Worm (Caenorhabditis elegans) whole organism, L1 larva: ENCODE results near the gene Y69H2.15.

Source experiments
- C04F5.9 ChIP-seq: sonication (generic microtip); optimal IDR thresholded peaks from 2 replicates; lab custom pipeline; 2016; ENCODE audit warnings: missing genetic modification characterization, missing compliant biosample characterization
- C16A3.4 ChIP-seq: fragments of 150-350 bp; optimal IDR thresholded peaks from 2 replicates; lab custom pipeline; 2014; ENCODE audit warnings: missing biosample characterization, missing genetic modification characterization
- F16B12.6 ChIP-seq: fragments of 150-350 bp; optimal IDR thresholded peaks from 2 replicates; lab custom pipeline; 2014; ENCODE audit warnings: missing biosample characterization, missing genetic modification characterization
- aly-2 ChIP-seq: fragments of 150-350 bp; optimal IDR thresholded peaks from 2 replicates; lab custom pipeline; 2014; ENCODE audit warnings: missing biosample characterization, missing genetic modification characterization
- blmp-1 ChIP-seq: fragments of 150-350 bp; optimal IDR thresholded peaks from 2 replicates; lab custom pipeline; 2014; ENCODE audit warnings: missing biosample characterization, missing genetic modification characterization
- ceh-63 ChIP-seq: fragments of 200-800 bp; sonication (Bioruptor generic); optimal IDR thresholded peaks from 2 replicates; lab custom pipeline; 2018; ENCODE audit warnings: mild to moderate bottlenecking, missing genetic modification characterization, missing compliant biosample characterization
- ceh-82 ChIP-seq, 3 experiments: fragments of 150-350 bp in 1 of 3; sonication (generic microtip) in 2 of 3; optimal IDR thresholded peaks; 2 replicates each; lab custom pipeline; 2014 to 2017; ENCODE audit warnings: missing biosample characterization in 3 of 3, missing genetic modification characterization in 3 of 3
- ceh-88 ChIP-seq: fragments of 200-800 bp; sonication (Bioruptor generic); IDR thresholded peaks from 2 replicates; pipeline ENCODE4 v1.3.6; 2022; ENCODE audit warnings: missing genetic modification characterization, missing compliant biosample characterization
- dpl-1 ChIP-seq, 3 experiments: fragments of 150-350 bp in 2 of 3; sonication (generic microtip) in 1 of 3; optimal IDR thresholded peaks; 2 replicates each; lab custom pipeline; 2014 to 2017; ENCODE audit warnings: missing biosample characterization in 3 of 3, missing genetic modification characterization in 3 of 3, missing genetic modification reagents in 3 of 3
- dsc-1 ChIP-seq: sonication (generic microtip); optimal IDR thresholded peaks from 2 replicates; lab custom pipeline; 2016; ENCODE audit warnings: mild to moderate bottlenecking, missing genetic modification characterization, missing compliant biosample characterization
- efl-3 ChIP-seq: fragments of 200-800 bp; sonication (Bioruptor generic); optimal IDR thresholded peaks from 2 replicates; lab custom pipeline; 2018; ENCODE audit warnings: mild to moderate bottlenecking, missing genetic modification characterization, missing compliant biosample characterization
- egl-27 ChIP-seq, 2 experiments: fragments of 150-350 bp in 1 of 2; sonication (generic microtip); optimal IDR thresholded peaks; 3 replicates each; lab custom pipeline; 2017 to 2018; ENCODE audit warnings: missing biosample characterization in 2 of 2, missing genetic modification characterization in 2 of 2, missing genetic modification reagents in 2 of 2
- ets-5 ChIP-seq: fragments of 200-800 bp; sonication (Bioruptor generic); IDR thresholded peaks from 2 replicates; pipeline ENCODE4 v1.3.6; 2022; ENCODE audit warnings: missing genetic modification characterization, missing compliant biosample characterization
- fkh-10 ChIP-seq: sonication (generic microtip); optimal IDR thresholded peaks from 2 replicates; lab custom pipeline; 2017; ENCODE audit warnings: missing biosample characterization, missing genetic modification reagents, missing genetic modification characterization
- fkh-4 ChIP-seq: sonication (generic microtip); optimal IDR thresholded peaks from 2 replicates; lab custom pipeline; 2016; ENCODE audit warnings: missing compliant biosample characterization, missing genetic modification characterization, borderline replicate concordance
- fkh-8 ChIP-seq: sonication (generic microtip); optimal IDR thresholded peaks from 2 replicates; lab custom pipeline; 2016; ENCODE audit warnings: mild to moderate bottlenecking, missing genetic modification characterization, missing compliant biosample characterization
- grh-1 ChIP-seq: fragments of 200-800 bp; sonication (Bioruptor generic); IDR thresholded peaks from 2 replicates; pipeline ENCODE4 v1.3.6; 2022; ENCODE audit warnings: missing genetic modification reagents, missing genetic modification characterization, missing compliant biosample characterization
- isw-1 ChIP-seq: fragments of 200-800 bp; sonication (Bioruptor generic); IDR thresholded peaks from 2 replicates; pipeline ENCODE4 v1.3.6; 2022; ENCODE audit warnings: missing genetic modification characterization, missing compliant biosample characterization
- jun-1 ChIP-seq: fragments of 150-350 bp; optimal IDR thresholded peaks from 2 replicates; lab custom pipeline; 2014; ENCODE audit warnings: missing biosample characterization, missing genetic modification reagents, missing genetic modification characterization
- lin-39 ChIP-seq: fragments of 150-350 bp; optimal IDR thresholded peaks from 2 replicates; lab custom pipeline; 2014; ENCODE audit warnings: missing biosample characterization, missing genetic modification reagents, missing genetic modification characterization
- mdl-1 ChIP-seq, 2 experiments: fragments of 150-350 bp; optimal IDR thresholded peaks; 2 replicates each; lab custom pipeline; 2014 to 2017; ENCODE audit warnings: missing biosample characterization in 2 of 2, missing genetic modification characterization in 2 of 2, inconsistent platforms in 1 of 2
- mef-2 ChIP-seq: fragments of 150-350 bp; optimal IDR thresholded peaks from 2 replicates; lab custom pipeline; 2014; ENCODE audit warnings: missing biosample characterization, missing genetic modification characterization
- nhr-11 ChIP-seq: fragments of 150-350 bp; optimal IDR thresholded peaks from 2 replicates; lab custom pipeline; 2014; ENCODE audit warnings: missing biosample characterization, missing genetic modification characterization
- nhr-20 ChIP-seq: sonication (generic microtip); optimal IDR thresholded peaks from 2 replicates; lab custom pipeline; 2016; ENCODE audit warnings: mild to moderate bottlenecking, missing genetic modification characterization, missing compliant biosample characterization
- nhr-237 ChIP-seq: fragments of 150-350 bp; optimal IDR thresholded peaks from 2 replicates; lab custom pipeline; 2014; ENCODE audit warnings: missing biosample characterization, missing genetic modification characterization
- nhr-47 ChIP-seq: sonication (generic microtip); optimal IDR thresholded peaks from 2 replicates; lab custom pipeline; 2016; ENCODE audit warnings: mild to moderate bottlenecking, missing genetic modification characterization, moderate library complexity, missing compliant biosample characterization
- nhr-85 ChIP-seq: sonication (generic microtip); peaks from one replicate; lab custom pipeline; 2016; ENCODE audit warnings: missing genetic modification characterization, inconsistent platforms, missing compliant biosample characterization
- nhr-90 ChIP-seq: sonication (generic microtip); optimal IDR thresholded peaks from 2 replicates; lab custom pipeline; 2016; ENCODE audit warnings: mild to moderate bottlenecking, missing genetic modification characterization, missing compliant biosample characterization; ENCODE audit not compliant: poor library complexity
- pag-3 ChIP-seq: sonication (generic microtip); optimal IDR thresholded peaks from 2 replicates; lab custom pipeline; 2017; ENCODE audit warnings: missing genetic modification characterization, mild to moderate bottlenecking, missing compliant biosample characterization, antibody characterized with exemption, borderline replicate concordance; ENCODE audit not compliant: insufficient read depth
- snpc-4 ChIP-seq: fragments of 150-350 bp; optimal IDR thresholded peaks from 2 replicates; lab custom pipeline; 2014; ENCODE audit warnings: missing biosample characterization, missing genetic modification characterization
- sox-4 ChIP-seq: sonication (generic microtip); optimal IDR thresholded peaks from 2 replicates; lab custom pipeline; 2016; ENCODE audit warnings: missing genetic modification characterization, missing compliant biosample characterization
- sptf-1 ChIP-seq: fragments of 150-350 bp; optimal IDR thresholded peaks from 2 replicates; lab custom pipeline; 2014; ENCODE audit warnings: missing biosample characterization, missing genetic modification characterization
- swsn-7 ChIP-seq: sonication (generic microtip); optimal IDR thresholded peaks from 2 replicates; lab custom pipeline; 2016; ENCODE audit warnings: missing genetic modification characterization, missing compliant biosample characterization
- unc-30 ChIP-seq: sonication (generic microtip); optimal IDR thresholded peaks from 2 replicates; lab custom pipeline; 2017; ENCODE audit warnings: missing biosample characterization, missing genetic modification characterization
- unc-62 ChIP-seq: fragments of 150-350 bp; optimal IDR thresholded peaks from 2 replicates; lab custom pipeline; 2014; ENCODE audit warnings: missing biosample characterization, missing genetic modification reagents, missing genetic modification characterization
- unc-86 ChIP-seq: sonication (generic microtip); optimal IDR thresholded peaks from 2 replicates; lab custom pipeline; 2016; ENCODE audit warnings: missing genetic modification characterization, missing compliant biosample characterization
- unc-98 ChIP-seq: fragments of 200-800 bp; sonication (Bioruptor generic); IDR thresholded peaks from 2 replicates; pipeline ENCODE4 v1.3.6; 2022; ENCODE audit warnings: missing genetic modification characterization, missing compliant biosample characterization
- vab-15 ChIP-seq: sonication (generic microtip); optimal IDR thresholded peaks from 2 replicates; lab custom pipeline; 2017; ENCODE audit warnings: missing genotype, mild to moderate bottlenecking, missing genetic modification characterization, missing compliant biosample characterization
- zag-1 ChIP-seq: fragments of 150-350 bp; optimal IDR thresholded peaks from 2 replicates; lab custom pipeline; 2014; ENCODE audit warnings: missing biosample characterization, missing genetic modification characterization

Gene Y69H2.15

DNA sequence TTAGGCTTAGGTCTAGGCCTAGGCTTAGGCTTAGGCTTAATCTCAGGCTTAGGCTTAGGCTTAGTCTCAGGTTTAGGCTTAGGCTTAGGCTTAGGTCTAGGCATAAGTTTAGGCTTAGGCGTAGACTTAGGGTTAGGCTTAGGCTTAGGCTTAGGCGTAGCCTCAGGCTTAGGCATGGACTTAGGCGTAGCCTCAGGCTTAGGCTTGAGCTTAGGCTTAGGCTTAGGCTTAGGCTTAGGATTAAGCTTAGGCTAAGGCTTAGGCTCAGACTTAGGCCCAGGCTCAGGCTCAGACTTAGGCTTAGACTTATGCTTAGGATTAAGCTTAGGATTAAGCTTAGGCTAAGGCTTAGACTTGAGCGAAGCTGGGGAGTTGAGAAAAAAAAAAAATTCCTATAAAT lies 13.5 kb downstream of the Y69H2.15 start:
- TF ChIP-seq dsc-1 (tag; lab: Kevin White, UChicago) (no peak), fkh-4 (tag; lab: Kevin White, UChicago) (no peak), mdl-1 (tag; optimal IDR thresholded peaks at IDR 0.05; lab: Kevin White, UChicago) (no peak), snpc-4 (tag; lab: Kevin White, UChicago) (no peak), vab-15 (tag; lab: Kevin White, UChicago) (no peak), ceh-82 (tag; optimal IDR thresholded peaks at IDR 0.05; lab: Kevin White, UChicago) (no peak), ets-5 (GFP tag; lab: Robert Waterston, UW) (no peak), zag-1 (tag; lab: Kevin White, UChicago) (no peak), C04F5.9 (tag; lab: Kevin White, UChicago) (no peak), unc-98 (GFP tag; lab: Robert Waterston, UW) (no peak), nhr-85 (tag; lab: Kevin White, UChicago) (no peak), blmp-1 (tag; lab: Kevin White, UChicago) (no peak), efl-3 (no peak), ceh-88 (no peak), swsn-7 (tag; lab: Kevin White, UChicago) (no peak), nhr-11 (tag; lab: Kevin White, UChicago) (no peak), jun-1 (tag; lab: Kevin White, UChicago) (no peak), isw-1 (GFP tag; lab: Robert Waterston, UW) (no peak), aly-2 (tag; lab: Kevin White, UChicago) (no peak), unc-86 (tag; lab: Kevin White, UChicago) (no peak)
- TF ChIP-seq, all 84 proteins: peak for 0

DNA sequence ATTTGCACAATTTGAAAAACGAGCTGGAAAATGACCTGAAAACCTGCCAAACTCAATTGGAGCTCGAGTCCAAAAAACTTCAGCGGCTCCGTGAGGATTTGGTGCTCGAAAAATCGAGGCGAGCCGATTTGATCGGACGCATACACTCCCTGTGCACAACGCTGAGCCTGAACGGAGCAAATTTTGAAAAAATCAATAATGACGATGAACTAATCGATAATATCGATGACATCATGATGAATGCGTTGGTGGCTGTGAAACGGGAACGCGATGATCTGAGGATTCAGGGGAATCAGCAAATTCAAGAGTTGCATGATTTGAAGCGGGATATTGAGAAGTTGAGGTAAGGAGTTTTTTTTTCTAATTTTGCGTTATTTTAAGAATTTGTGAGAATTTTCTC lies 21.2 kb downstream of the Y69H2.15 start:
- no peak for TF ChIP-seq fkh-8 (tag; lab: Kevin White, UChicago)
- TF ChIP-seq dsc-1 (tag; lab: Kevin White, UChicago) = no peak
- no peak for TF ChIP-seq mef-2
- no peak for TF ChIP-seq nhr-237
- TF ChIP-seq grh-1 (GFP tag; lab: Robert Waterston, UW) = no peak
- no peak for TF ChIP-seq egl-27 (tag; optimal IDR thresholded peaks at IDR 0.05; lab: Kevin White, UChicago)
- TF ChIP-seq dpl-1 (GFP tag; optimal IDR thresholded peaks at IDR 0.05; lab: Kevin White, UChicago) = no peak
- TF ChIP-seq nhr-47 (tag; lab: Kevin White, UChicago) = no peak
- no peak for TF ChIP-seq unc-30
- TF ChIP-seq pag-3 (tag; lab: Kevin White, UChicago) = no peak
- no peak for TF ChIP-seq unc-98 (GFP tag; lab: Robert Waterston, UW)
- TF ChIP-seq lin-39 (tag; lab: Kevin White, UChicago) = no peak
- no peak for TF ChIP-seq ceh-88
- TF ChIP-seq isw-1 (GFP tag; lab: Robert Waterston, UW) = no peak
- TF ChIP-seq unc-62 (GFP tag; lab: Kevin White, UChicago) = no peak
- no peak for TF ChIP-seq C16A3.4 (tag; lab: Kevin White, UChicago)

DNA sequence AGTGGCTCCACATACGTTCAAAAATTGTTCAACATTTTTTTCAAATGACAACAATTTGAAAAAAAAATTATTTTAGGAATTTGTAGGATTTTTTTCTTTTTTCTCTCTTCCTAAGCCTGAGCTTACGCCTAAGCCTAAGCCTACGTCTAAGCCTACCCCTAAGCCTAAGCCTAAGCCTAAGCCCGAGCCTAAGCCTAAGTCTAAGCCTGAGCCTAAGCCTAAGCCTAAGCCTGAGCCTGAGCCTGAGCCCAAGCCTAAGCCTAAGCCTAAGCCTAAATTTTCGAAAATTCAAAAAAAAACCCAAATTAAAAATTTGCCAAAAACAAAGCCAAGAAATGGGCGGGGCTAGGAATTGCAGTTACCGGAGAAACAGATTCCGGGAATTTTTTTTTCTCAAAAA lies 28.9 kb downstream of the Y69H2.15 start:
- no peak for TF ChIP-seq F16B12.6 (tag; lab: Kevin White, UChicago)
- no peak for TF ChIP-seq jun-1 (tag; lab: Kevin White, UChicago)
- no peak for TF ChIP-seq nhr-90
- TF ChIP-seq zag-1 (tag; lab: Kevin White, UChicago) = no peak
- no peak for TF ChIP-seq nhr-20 (tag; lab: Kevin White, UChicago)
- TF ChIP-seq, all 84 proteins: peak for 0

DNA sequence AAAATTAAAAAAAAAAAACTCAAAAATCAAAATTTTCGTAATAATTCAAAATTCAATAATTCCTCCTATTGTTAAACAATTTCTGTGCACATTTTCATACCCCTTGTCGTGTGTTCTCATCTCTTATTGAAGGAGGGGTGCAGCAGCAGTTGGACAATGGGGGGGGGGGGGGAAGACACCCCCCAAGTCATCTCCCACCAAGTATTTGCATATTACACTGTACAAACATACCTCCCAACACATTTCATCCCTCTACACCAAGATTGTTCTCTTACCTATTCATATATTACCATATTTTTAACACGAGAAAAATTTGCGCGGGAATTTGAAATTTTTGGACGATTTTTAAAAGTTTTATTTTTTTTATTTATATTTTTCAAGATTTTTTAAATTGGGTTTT lies 30.4 kb downstream of the Y69H2.15 start:
- TF ChIP-seq ceh-88 (no peak), sox-4 (tag; lab: Kevin White, UChicago) (no peak), fkh-10 (GFP tag; lab: Kevin White, UChicago) (no peak), nhr-47 (tag; lab: Kevin White, UChicago) (no peak), isw-1 (GFP tag; lab: Robert Waterston, UW) (no peak), aly-2 (tag; lab: Kevin White, UChicago) (no peak), blmp-1 (tag; lab: Kevin White, UChicago) (no peak), zag-1 (tag; lab: Kevin White, UChicago) (no peak), ceh-63 (GFP tag; lab: Kevin White, UChicago) (no peak), sptf-1 (no peak)
